Worm (Caenorhabditis elegans): ENCODE data around the gene Y49F6B.6.

The Y49F6B.6 gene

ce11 chrII:3518961-3519544 lies 46.1 kb downstream of the Y49F6B.6 start, which contains the start of gene clec-126 (continued):
- TF ChIP-seq ets-4 (GFP tag; optimal IDR thresholded peaks at IDR 0.05) (peak; percentile 12), B0035.1 (tag; optimal IDR thresholded peaks at IDR 0.05) (peak; percentile 84), F55B11.4 (tag; optimal IDR thresholded peaks at IDR 0.05; ENCODE audit: borderline replicate concordance, insufficient read depth) (no peak), lag-1 (GFP tag; IDR thresholded peaks at IDR 0.05) (no peak), C06A6.2 (GFP tag; conservative IDR thresholded peaks at IDR 0.05) (peak; percentile 50; the same call in 1 of the 2 replicates), sea-2 (GFP tag; IDR thresholded peaks at IDR 0.05) (no peak), Y95B8A.8 (GFP tag; IDR thresholded peaks at IDR 0.05) (0 out of 2 replicates have a peak, but pooled peaks have one; percentile 21), nfya-2 (GFP tag; IDR thresholded peaks at IDR 0.05) (no peak), chd-7 (tag; optimal IDR thresholded peaks at IDR 0.05) (peak; percentile 59), pha-4 (tag; optimal IDR thresholded peaks at IDR 0.05) (peak; percentile 11), attf-3 (GFP tag; conservative IDR thresholded peaks at IDR 0.05) (peak; percentile 62; the same call in 1 of the 2 replicates), dpff-1 (tag; optimal IDR thresholded peaks at IDR 0.05) (no peak), rcor-1 (GFP tag; IDR thresholded peaks at IDR 0.05) (peak; percentile 59; the same call in 1 of the 2 replicates), tlf-1 (GFP tag; optimal IDR thresholded peaks at IDR 0.05) (peak; percentile 77), unc-130 (GFP tag; optimal IDR thresholded peaks at IDR 0.05) (peak; percentile 80), nfyb-1 (GFP tag; IDR thresholded peaks at IDR 0.05) (peak; percentile 89), snpc-4 (GFP tag; optimal IDR thresholded peaks at IDR 0.05) (peak; percentile 75), snpc-4 (tag; optimal IDR thresholded peaks at IDR 0.05) (peak; percentile 50 to 85 (median 82)), F22D6.2 (tag; optimal IDR thresholded peaks at IDR 0.05) (peak; percentile 72), ama-1 (optimal IDR thresholded peaks at IDR 0.05) (no peak), ama-1 (GFP tag; optimal IDR thresholded peaks at IDR 0.05) (peak; percentile 30 to 71), B0261.1 (tag; optimal IDR thresholded peaks at IDR 0.05) (peak; percentile 97), nhr-27 (tag; optimal IDR thresholded peaks at IDR 0.05) (no peak), ztf-3 (GFP tag; optimal IDR thresholded peaks at IDR 0.05) (no peak), aptf-2 (GFP tag; conservative IDR thresholded peaks at IDR 0.05) (no peak), nhr-120 (GFP tag; IDR thresholded peaks at IDR 0.05) (no peak), mcd-1 (GFP tag; IDR thresholded peaks at IDR 0.05) (peak; percentile 84), efl-1 (GFP tag; optimal IDR thresholded peaks at IDR 0.05) (peak; percentile 12), sdz-38 (tag; optimal IDR thresholded peaks at IDR 0.05) (no peak), ceh-58 (GFP tag; IDR thresholded peaks at IDR 0.05) (no peak), snpc-1.3 (tag; optimal IDR thresholded peaks at IDR 0.05; ENCODE audit: insufficient read depth) (peak; percentile 80), zfh-2 (GFP tag; conservative IDR thresholded peaks at IDR 0.05) (peak; percentile 50; the same call in 1 of the 2 replicates), hmg-20 (GFP tag; IDR thresholded peaks at IDR 0.05) (0 out of 2 replicates have a peak, but pooled peaks have one; percentile 47), him-1 (tag; optimal IDR thresholded peaks at IDR 0.05) (peak; percentile 87), K12H6.12 (tag; optimal IDR thresholded peaks at IDR 0.05) (peak; percentile 62), nhr-90 (tag; optimal IDR thresholded peaks at IDR 0.05) (peak; percentile 96), zim-3 (tag; optimal IDR thresholded peaks at IDR 0.05) (peak; percentile 46), mes-4 (tag; optimal IDR thresholded peaks at IDR 0.05) (peak; percentile 77), lin-35 (GFP tag; optimal IDR thresholded peaks at IDR 0.05) (peak in 1 of 3 experiments; percentile 58), F33H1.4 (GFP tag; IDR thresholded peaks at IDR 0.05) (peak; percentile 42), hlh-26 (GFP tag; conservative IDR thresholded peaks at IDR 0.05) (no peak), rec-8 (tag; optimal IDR thresholded peaks at IDR 0.05) (peak; percentile 66 to 75), tbx-9 (tag; optimal IDR thresholded peaks at IDR 0.05; ENCODE audit: borderline replicate concordance) (no peak), F39B2.1 (GFP tag; IDR thresholded peaks at IDR 0.05) (no peak), die-1 (tag; optimal IDR thresholded peaks at IDR 0.05) (peak; percentile 87), somi-1 (GFP tag; optimal IDR thresholded peaks at IDR 0.05) (peak; percentile 77), mxl-1 (tag; optimal IDR thresholded peaks at IDR 0.05) (peak; percentile 78), dpl-1 (GFP tag; optimal IDR thresholded peaks at IDR 0.05) (peak; percentile 31)

Data from whole organism, young adult.